Worm (Caenorhabditis elegans): ENCODE measurements around the gene ztf-8.

The ztf-8 gene

ce11 chrIII:5274715-5275355, 1.6 kb upstream of the ztf-8 start, which contains the start of the genes daf-41 and toc-1:
Gene daf-41 (minus strand): TSS chrIII:5274765.
Gene toc-1 (plus strand): TSS chrIII:5275251.
- TF ChIP-seq unc-62 (GFP tag; optimal IDR thresholded peaks at IDR 0.05) = no peak

DNA sequence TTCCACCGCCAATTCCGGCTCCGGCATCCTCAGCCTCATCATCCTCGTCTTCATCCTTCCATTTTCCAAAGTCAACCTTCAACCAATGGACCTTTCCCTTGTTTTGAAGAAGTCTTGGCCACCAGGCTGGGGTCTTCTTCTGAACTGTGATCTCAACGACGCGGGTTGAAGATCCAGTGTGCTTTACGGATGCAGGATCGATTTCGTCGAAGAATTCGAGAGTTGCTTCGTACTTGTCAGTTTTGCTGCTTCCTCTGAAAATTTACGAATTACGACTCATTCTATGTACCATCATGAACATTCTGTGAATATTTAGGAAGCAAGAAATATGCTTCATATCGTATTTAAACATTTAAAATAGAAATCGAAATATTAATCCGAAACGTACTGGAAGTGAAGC, 979 bp upstream of the ztf-8 start:
- no peak for TF ChIP-seq unc-62 (GFP tag; optimal IDR thresholded peaks at IDR 0.05)

ce11 chrIII:5269814-5270213, 3.5 kb downstream of the ztf-8 start, which contains the start of gene ZC395.4:
Gene ZC395.4 (plus strand): TSS chrIII:5270114.
- no peak for TF ChIP-seq unc-62 (GFP tag; optimal IDR thresholded peaks at IDR 0.05)

DNA sequence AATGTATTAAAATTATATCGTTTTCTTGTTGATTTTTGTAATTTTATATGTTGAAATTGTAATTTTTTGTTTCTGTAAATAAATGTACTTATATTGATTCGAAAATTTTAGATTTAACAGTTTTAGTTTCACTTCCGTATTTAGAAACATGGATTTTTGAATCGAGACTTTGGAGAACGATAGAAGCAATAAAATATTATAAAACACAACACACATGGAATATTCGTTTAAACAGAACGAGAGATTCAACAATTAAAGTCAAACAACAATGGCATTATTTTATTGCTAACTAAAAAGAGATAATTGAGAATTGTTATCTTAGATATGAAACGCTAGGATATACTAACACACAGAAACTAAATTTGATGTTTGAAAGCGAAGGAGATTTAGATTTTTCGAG, 4.8 kb downstream of the ztf-8 start:
- no peak for TF ChIP-seq unc-62 (GFP tag; optimal IDR thresholded peaks at IDR 0.05)

DNA sequence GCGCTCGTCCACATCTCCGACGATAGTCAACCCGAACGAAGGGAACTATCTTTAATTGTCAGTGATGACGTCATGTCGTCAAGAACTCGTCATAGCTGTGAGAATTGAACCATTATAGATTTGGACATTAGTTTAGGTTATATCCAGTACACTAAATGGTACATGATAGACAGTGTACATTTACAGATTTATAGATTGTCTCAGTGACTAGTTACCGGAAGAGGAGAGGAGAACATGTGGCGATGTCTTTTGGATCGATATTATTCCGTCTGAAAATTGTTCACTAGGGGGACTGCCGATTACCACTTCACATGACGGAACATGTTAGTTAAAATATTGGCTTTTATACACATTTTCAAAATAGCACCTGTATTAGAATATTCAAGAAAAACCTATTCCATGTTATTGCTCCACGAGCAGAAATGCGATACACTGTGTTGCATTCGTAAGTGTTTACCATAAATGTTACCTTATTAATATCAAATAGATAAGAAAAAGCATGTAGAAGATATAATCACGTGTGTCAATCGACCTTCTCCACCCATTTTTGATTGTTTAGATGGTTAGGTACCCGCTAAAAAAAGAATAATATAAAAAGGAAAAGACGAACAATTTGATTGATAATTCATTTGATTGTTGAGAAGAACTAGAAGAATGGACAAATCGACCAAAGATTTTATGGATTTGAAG, 5.9 kb downstream of the ztf-8 start, which contains the start of gene ZC395.5:
Gene ZC395.5 (plus strand): TSS at position 632 of the 690 bp plus-strand sequence.
- no peak for TF ChIP-seq unc-62 (GFP tag; optimal IDR thresholded peaks at IDR 0.05)

ce11 chrIII:5264813-5265212, 8.5 kb downstream of the ztf-8 start, which contains the start of gene gro-1:
Gene gro-1 (plus strand): TSS chrIII:5265113.
- no peak for TF ChIP-seq unc-62 (GFP tag; optimal IDR thresholded peaks at IDR 0.05)

DNA sequence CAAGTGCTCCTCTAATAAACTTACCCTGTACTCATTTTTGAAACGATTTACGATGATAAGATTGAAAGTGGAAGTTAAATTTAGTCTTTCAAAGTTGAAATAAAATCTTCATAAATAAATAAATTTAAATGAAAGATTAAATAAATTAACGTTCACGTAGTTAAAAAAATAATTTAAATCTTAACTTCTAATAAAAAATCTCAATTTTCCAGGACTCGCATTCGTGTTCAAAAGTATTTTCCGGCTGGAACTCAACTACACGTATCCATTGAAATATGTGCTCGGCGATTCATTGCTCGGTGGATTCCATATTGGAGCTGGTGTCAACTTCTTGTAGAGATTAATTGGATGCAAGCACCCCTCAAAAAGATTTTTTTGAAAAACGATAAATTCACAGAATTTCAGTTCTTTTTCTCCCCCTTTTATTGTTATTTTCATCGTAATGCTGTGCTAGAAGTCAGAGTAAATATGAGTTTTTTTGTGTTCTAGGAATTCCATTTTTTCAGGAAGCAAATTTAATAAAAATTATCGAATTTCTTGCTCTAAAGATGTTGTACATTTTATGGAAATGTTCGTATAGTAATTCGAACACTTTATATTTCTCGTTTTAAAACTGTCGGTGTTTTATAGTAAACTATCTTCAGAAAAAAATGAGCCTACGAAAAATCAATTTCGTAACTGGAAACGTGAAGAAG, 9.8 kb downstream of the ztf-8 start, which contains the start of the genes C34E10.9 and hap-1:
Gene C34E10.9 (minus strand): TSS at position 101 of the 695 bp plus-strand sequence.
Gene hap-1 (plus strand): TSS at position 645 of the 695 bp plus-strand sequence.
- TF ChIP-seq unc-62 (GFP tag; optimal IDR thresholded peaks at IDR 0.05) = no peak

DNA sequence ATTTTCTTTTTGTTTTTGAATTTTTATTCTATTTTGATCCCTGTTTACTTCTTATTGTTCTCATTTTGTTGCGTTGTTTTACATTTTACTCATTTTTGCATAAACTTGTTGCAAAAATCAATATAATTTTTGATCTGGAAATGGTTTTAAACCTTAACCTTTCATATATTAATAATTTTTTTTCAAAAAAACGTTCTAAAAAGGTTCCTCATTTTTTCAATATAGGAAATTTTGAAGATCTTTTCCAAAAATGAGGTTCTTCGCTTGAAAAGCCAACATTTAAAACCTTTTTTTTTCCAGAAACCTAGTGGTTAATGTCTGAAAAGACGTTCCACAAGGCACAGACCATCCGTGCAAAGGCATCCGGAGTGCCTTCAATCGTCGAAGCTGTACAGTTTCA, 12.9 kb downstream of the ztf-8 start, which contains the start of gene gop-3:
Gene gop-3 (plus strand): TSS at position 301 of the 400 bp plus-strand sequence.
- TF ChIP-seq unc-62 (GFP tag; optimal IDR thresholded peaks at IDR 0.05) = no peak

- TF ChIP-seq unc-62 (GFP tag; optimal IDR thresholded peaks at IDR 0.05) = no peak
These were observed 14.4 kb downstream of the ztf-8 start, which contains the start of gene gop-2 for ce11 chrIII:5258918-5259317. Gene gop-2 (plus strand): TSS chrIII:5259023.

- no peak for TF ChIP-seq unc-62 (GFP tag; optimal IDR thresholded peaks at IDR 0.05)
These were observed 19.2 kb downstream of the ztf-8 start, which contains the start of the genes sumv-1 and gop-1 for ce11 chrIII:5254108-5254507. Gene sumv-1 (minus strand): TSS chrIII:5254187. Gene gop-1 (plus strand): TSS chrIII:5254438.

DNA sequence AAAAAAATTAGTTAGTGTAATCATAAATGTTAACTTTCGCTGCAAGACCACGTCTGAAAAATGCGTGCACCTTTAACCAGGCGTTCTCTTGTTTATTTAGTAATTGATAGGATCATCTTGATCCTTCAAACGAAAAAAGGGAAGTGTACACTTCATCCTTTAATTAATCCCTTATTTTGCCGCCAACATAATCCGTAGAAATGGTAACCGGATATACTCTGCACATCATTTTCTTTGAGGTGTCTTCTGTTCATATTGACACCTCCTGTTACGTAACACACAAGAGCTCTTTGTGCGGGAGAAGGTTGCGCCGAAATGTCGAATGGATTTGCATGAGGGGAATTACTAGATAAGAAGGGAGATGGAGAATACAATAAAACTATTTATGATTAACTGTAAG, 24.6 kb downstream of the ztf-8 start:
- TF ChIP-seq unc-62 (GFP tag; optimal IDR thresholded peaks at IDR 0.05) = no peak

ce11 chrIII:5245067-5245466, 28.2 kb downstream of the ztf-8 start:
- no peak for TF ChIP-seq unc-62 (GFP tag; optimal IDR thresholded peaks at IDR 0.05)

ce11 chrIII:5244539-5244938, 28.7 kb downstream of the ztf-8 start, which contains the start of gene cnd-1:
Gene cnd-1 (minus strand): TSS chrIII:5244639.
- TF ChIP-seq unc-62 (GFP tag; optimal IDR thresholded peaks at IDR 0.05) = no peak

DNA sequence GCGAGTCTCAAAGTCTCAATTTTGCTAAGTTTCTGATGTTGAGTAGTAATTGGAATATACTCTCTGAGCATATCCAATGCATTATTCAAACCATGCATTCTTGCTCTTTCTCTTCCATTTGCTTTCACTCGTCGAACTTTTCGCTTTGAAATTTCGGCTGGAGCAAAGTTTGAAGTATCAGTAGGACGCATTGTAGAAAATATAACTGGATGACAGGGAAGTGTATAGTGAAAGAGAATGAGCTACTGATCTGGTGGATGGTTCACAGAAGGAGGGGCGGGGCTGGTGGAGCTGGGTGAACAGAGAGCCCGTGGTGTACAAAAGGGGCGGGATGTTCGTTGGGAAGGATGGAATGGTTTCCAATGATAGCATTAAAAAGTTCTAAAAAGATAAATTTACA, 31.4 kb downstream of the ztf-8 start:
- TF ChIP-seq unc-62 (GFP tag; optimal IDR thresholded peaks at IDR 0.05) = no peak

- TF ChIP-seq unc-62 (GFP tag; optimal IDR thresholded peaks at IDR 0.05) = no peak
These were observed 37.2 kb downstream of the ztf-8 start, which contains the start of gene prx-10 for ce11 chrIII:5236104-5236503. Gene prx-10 (plus strand): TSS chrIII:5236404.

DNA sequence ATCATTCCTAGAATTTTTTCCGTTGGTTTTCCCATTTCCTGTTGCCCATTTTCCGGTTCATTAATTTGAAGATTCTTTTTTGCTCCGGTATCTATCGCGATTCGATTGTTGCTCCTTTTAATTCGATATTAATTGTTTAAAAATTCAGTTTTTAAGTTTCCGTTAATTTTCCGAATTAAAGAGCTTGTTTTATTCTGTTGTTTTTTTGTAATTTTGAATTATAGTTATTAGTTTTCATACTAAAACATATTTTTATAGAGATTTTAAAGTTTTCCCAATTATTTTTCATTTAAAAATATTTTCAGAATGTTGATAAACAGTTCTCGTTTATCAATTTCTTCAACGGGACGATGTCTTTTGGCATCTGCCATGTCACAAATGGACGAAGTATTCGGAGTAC, 39.0 kb downstream of the ztf-8 start, which contains the start of gene mrps-26:
Gene mrps-26 (plus strand): TSS at position 301 of the 400 bp plus-strand sequence.
- no peak for TF ChIP-seq unc-62 (GFP tag; optimal IDR thresholded peaks at IDR 0.05)
